Worm (Caenorhabditis elegans) whole organism, late embryonic: Measurements from ENCODE around the gene F22F4.4.

Source experiments
- F13H6.1 ChIP-seq: sonication (generic microtip); optimal IDR thresholded peaks from 2 replicates; lab custom pipeline; 2016; ENCODE audit warnings: missing genetic modification characterization, missing compliant biosample characterization
- K02D7.2 ChIP-seq: sonication (generic microtip); optimal IDR thresholded peaks from 2 replicates; lab custom pipeline; 2017; ENCODE audit warnings: mild to moderate bottlenecking, missing genetic modification characterization, missing compliant biosample characterization
- K09A11.1 ChIP-seq: sonication (generic microtip); optimal IDR thresholded peaks from 2 replicates; lab custom pipeline; 2017; ENCODE audit warnings: antibody characterized with exemption, mild to moderate bottlenecking, missing genetic modification characterization, missing compliant biosample characterization; ENCODE audit not compliant: insufficient read depth
- T23F11.4 ChIP-seq: fragments of 200-800 bp; sonication (Bioruptor generic); optimal IDR thresholded peaks from 2 replicates; lab custom pipeline; 2018; ENCODE audit warnings: mild to moderate bottlenecking, missing genetic modification characterization, missing compliant biosample characterization
- Y22D7AL.16 ChIP-seq: sonication (generic microtip); optimal IDR thresholded peaks from 2 replicates; lab custom pipeline; 2016; ENCODE audit warnings: missing genetic modification characterization, missing compliant biosample characterization
- ahr-1 ChIP-seq: sonication (generic microtip); optimal IDR thresholded peaks from 2 replicates; lab custom pipeline; 2016; ENCODE audit warnings: missing genetic modification characterization, missing compliant biosample characterization
- ceh-14 ChIP-seq: sonication (generic microtip); optimal IDR thresholded peaks from 2 replicates; lab custom pipeline; 2016; ENCODE audit warnings: missing genotype, missing genetic modification characterization, missing compliant biosample characterization
- ceh-22 ChIP-seq: sonication (generic microtip); optimal IDR thresholded peaks from 2 replicates; lab custom pipeline; 2017; ENCODE audit warnings: missing biosample characterization, missing genetic modification characterization
- ceh-31 ChIP-seq: sonication (generic microtip); optimal IDR thresholded peaks from 2 replicates; lab custom pipeline; 2016; ENCODE audit warnings: missing genetic modification characterization, missing compliant biosample characterization
- ceh-34 ChIP-seq: sonication (generic microtip); optimal IDR thresholded peaks from 2 replicates; lab custom pipeline; 2016; ENCODE audit warnings: mild to moderate bottlenecking, missing genetic modification characterization, missing compliant biosample characterization
- ceh-6 ChIP-seq: fragments of 200-800 bp; sonication (Bioruptor generic); optimal IDR thresholded peaks from 2 replicates; lab custom pipeline; 2018; ENCODE audit warnings: mild to moderate bottlenecking, missing genetic modification characterization, missing compliant biosample characterization
- dmd-4 ChIP-seq: sonication (generic microtip); optimal IDR thresholded peaks from 2 replicates; lab custom pipeline; 2016; ENCODE audit warnings: borderline replicate concordance, missing genetic modification characterization, missing compliant biosample characterization
- dve-1 ChIP-seq: sonication (generic microtip); optimal IDR thresholded peaks from 2 replicates; lab custom pipeline; 2017; ENCODE audit warnings: antibody characterized with exemption, mild to moderate bottlenecking, missing genetic modification characterization, missing compliant biosample characterization
- elt-2 ChIP-seq: sonication (generic microtip); optimal IDR thresholded peaks from 2 replicates; lab custom pipeline; 2016; ENCODE audit warnings: missing genetic modification reagents, missing genetic modification characterization, missing compliant biosample characterization
- elt-4 ChIP-seq: sonication (generic microtip); optimal IDR thresholded peaks from 2 replicates; lab custom pipeline; 2016; ENCODE audit warnings: missing genetic modification characterization, missing compliant biosample characterization
- ets-4 ChIP-seq: sonication (generic microtip); optimal IDR thresholded peaks from 2 replicates; lab custom pipeline; 2016; ENCODE audit warnings: missing genetic modification characterization, missing compliant biosample characterization
- eyg-1 ChIP-seq: sonication (generic microtip); optimal IDR thresholded peaks from 2 replicates; lab custom pipeline; 2016; ENCODE audit warnings: missing genotype, missing genetic modification characterization, missing compliant biosample characterization
- fax-1 ChIP-seq: sonication (generic microtip); optimal IDR thresholded peaks from 2 replicates; lab custom pipeline; 2016; ENCODE audit warnings: missing genotype, missing genetic modification characterization, missing compliant biosample characterization
- fkh-6 ChIP-seq: sonication (generic microtip); optimal IDR thresholded peaks from 2 replicates; lab custom pipeline; 2016; ENCODE audit warnings: missing genetic modification characterization, missing compliant biosample characterization
- hlh-6 ChIP-seq: sonication (generic microtip); optimal IDR thresholded peaks from 2 replicates; lab custom pipeline; 2016; ENCODE audit warnings: missing genotype, missing genetic modification characterization, missing compliant biosample characterization
- hlh-8 ChIP-seq: sonication (generic microtip); optimal IDR thresholded peaks from 2 replicates; lab custom pipeline; 2016; ENCODE audit warnings: missing genotype, missing genetic modification characterization, missing compliant biosample characterization
- lin-11 ChIP-seq: fragments of 200-800 bp; sonication (Bioruptor generic); optimal IDR thresholded peaks from 2 replicates; lab custom pipeline; 2018; ENCODE audit warnings: mild to moderate bottlenecking, missing genetic modification characterization, missing compliant biosample characterization
- mec-3 ChIP-seq: sonication (generic microtip); optimal IDR thresholded peaks from 2 replicates; lab custom pipeline; 2016; ENCODE audit warnings: borderline replicate concordance, missing genetic modification characterization, missing compliant biosample characterization
- nfya-1 ChIP-seq: sonication (generic microtip); optimal IDR thresholded peaks from 2 replicates; lab custom pipeline; 2017; ENCODE audit warnings: missing genetic modification characterization, mild to moderate bottlenecking, missing compliant biosample characterization, antibody characterized with exemption, moderate library complexity
- odd-2 ChIP-seq: sonication (generic microtip); optimal IDR thresholded peaks from 2 replicates; lab custom pipeline; 2017; ENCODE audit warnings: antibody characterized with exemption, mild to moderate bottlenecking, missing genetic modification characterization, missing compliant biosample characterization
- pag-3 ChIP-seq: sonication (generic microtip); optimal IDR thresholded peaks from 2 replicates; lab custom pipeline; 2016; ENCODE audit warnings: missing compliant biosample characterization, missing genetic modification characterization, borderline replicate concordance
- pax-1 ChIP-seq: fragments of 150-350 bp; optimal IDR thresholded peaks from 2 replicates; lab custom pipeline; 2014; ENCODE audit warnings: missing biosample characterization, missing genetic modification characterization
- pha-2 ChIP-seq: sonication (generic microtip); optimal IDR thresholded peaks from 2 replicates; lab custom pipeline; 2017; ENCODE audit warnings: mild to moderate bottlenecking, missing genetic modification characterization, missing compliant biosample characterization
- pros-1 ChIP-seq: fragments of 150-350 bp; optimal IDR thresholded peaks from 2 replicates; lab custom pipeline; 2014; ENCODE audit warnings: missing biosample characterization, missing genetic modification reagents, missing genetic modification characterization
- ref-2 ChIP-seq: sonication (generic microtip); optimal IDR thresholded peaks from 2 replicates; lab custom pipeline; 2016; ENCODE audit warnings: missing genetic modification characterization, missing compliant biosample characterization
- rnt-1 ChIP-seq: sonication (generic microtip); optimal IDR thresholded peaks from 2 replicates; lab custom pipeline; 2016; ENCODE audit warnings: missing genetic modification characterization, missing compliant biosample characterization
- sdc-2 ChIP-seq: sonication (generic microtip); optimal IDR thresholded peaks from 2 replicates; lab custom pipeline; 2016; ENCODE audit warnings: missing genotype, missing genetic modification characterization, missing compliant biosample characterization
- sox-2 ChIP-seq: fragments of 200-800 bp; sonication (Bioruptor generic); IDR thresholded peaks from 2 replicates; pipeline ENCODE4 v1.3.6; 2022; ENCODE audit warnings: missing genetic modification reagents, missing genetic modification characterization, missing compliant biosample characterization
- syd-9 ChIP-seq: sonication (generic microtip); optimal IDR thresholded peaks from 2 replicates; lab custom pipeline; 2016; ENCODE audit warnings: mild to moderate bottlenecking, missing genetic modification characterization, moderate library complexity, missing compliant biosample characterization
- tbx-7 ChIP-seq: sonication (generic microtip); optimal IDR thresholded peaks from 2 replicates; lab custom pipeline; 2016; ENCODE audit warnings: missing genotype, missing genetic modification characterization, missing compliant biosample characterization
- ttx-3 ChIP-seq: sonication (generic microtip); optimal IDR thresholded peaks from 2 replicates; lab custom pipeline; 2016; ENCODE audit warnings: missing genetic modification reagents, missing genetic modification characterization, missing compliant biosample characterization
- unc-3 ChIP-seq, 2 experiments: fragments of 200-800 bp in 1 of 2; sonication (Bioruptor generic) in 1 of 2; sonication (generic microtip) in 1 of 2; conservative IDR thresholded peaks in 1 of 2; optimal IDR thresholded peaks in 1 of 2; 2 replicates each; pipeline versions ENCODE4 v1.3.6 to Lab custom; 2016 to 2022; ENCODE audit warnings: missing compliant biosample characterization in 2 of 2, missing genetic modification characterization in 2 of 2, missing genetic modification reagents in 1 of 2
- unc-42 ChIP-seq: sonication (generic microtip); optimal IDR thresholded peaks from 2 replicates; lab custom pipeline; 2016; ENCODE audit warnings: missing genotype, missing genetic modification characterization, missing compliant biosample characterization
- unc-86 ChIP-seq: sonication (generic microtip); optimal IDR thresholded peaks from 2 replicates; lab custom pipeline; 2016; ENCODE audit warnings: missing genetic modification characterization, missing compliant biosample characterization
- zip-5 ChIP-seq: sonication (generic microtip); optimal IDR thresholded peaks from 2 replicates; lab custom pipeline; 2016; ENCODE audit warnings: missing genetic modification characterization, missing compliant biosample characterization

The F22F4.4 gene

ce11 chrX:5962560-5962959 is 38.8 kb downstream of the F22F4.4 start:
- TF ChIP-seq ets-4: no peak
- no peak for TF ChIP-seq K02D7.2 (tag; lab: Kevin White, UChicago)
- no peak for TF ChIP-seq nfya-1
- no peak for TF ChIP-seq eyg-1
- no peak for TF ChIP-seq pag-3
- no peak for TF ChIP-seq elt-4 (tag; lab: Kevin White, UChicago)
- TF ChIP-seq ahr-1: no peak
- no peak for TF ChIP-seq dve-1
- TF ChIP-seq ceh-22: no peak
- no peak for TF ChIP-seq ceh-6 (GFP tag; lab: Kevin White, UChicago)
- no peak for TF ChIP-seq odd-2
- TF ChIP-seq ceh-34 (tag; lab: Kevin White, UChicago): no peak
- no peak for TF ChIP-seq pros-1 (tag; lab: Kevin White, UChicago)
- no peak for TF ChIP-seq fax-1 (tag; lab: Kevin White, UChicago)
- no peak for TF ChIP-seq ref-2 (tag; lab: Kevin White, UChicago)
- TF ChIP-seq zip-5 (tag; lab: Kevin White, UChicago): no peak
- no peak for TF ChIP-seq fkh-6 (tag; lab: Kevin White, UChicago)

ce11 chrX:5960872-5961271 is 40.5 kb downstream of the F22F4.4 start:
- TF ChIP-seq pax-1 (tag; lab: Kevin White, UChicago): no peak
- TF ChIP-seq sox-2: no peak
- TF ChIP-seq unc-86 (tag; lab: Kevin White, UChicago): no peak
- TF ChIP-seq pha-2 (tag; lab: Kevin White, UChicago): no peak
- TF ChIP-seq ceh-31: no peak
- no peak for TF ChIP-seq dmd-4 (tag; lab: Kevin White, UChicago)
- no peak for TF ChIP-seq mec-3
- TF ChIP-seq sdc-2 (tag; lab: Kevin White, UChicago): no peak
- TF ChIP-seq ceh-22: no peak

- TF ChIP-seq unc-3 (GFP tag; conservative IDR thresholded peaks at IDR 0.05; lab: Robert Waterston, UW) (no peak), unc-3 (tag; optimal IDR thresholded peaks at IDR 0.05; lab: Kevin White, UChicago) (no peak), F13H6.1 (no peak), T23F11.4 (no peak), tbx-7 (no peak), fax-1 (tag; lab: Kevin White, UChicago) (no peak), rnt-1 (tag; lab: Kevin White, UChicago) (no peak), dmd-4 (tag; lab: Kevin White, UChicago) (no peak), nfya-1 (no peak), lin-11 (no peak), unc-86 (tag; lab: Kevin White, UChicago) (no peak), ceh-14 (tag; lab: Kevin White, UChicago) (no peak), hlh-8 (tag; lab: Kevin White, UChicago) (no peak), syd-9 (tag; lab: Kevin White, UChicago) (no peak), hlh-6 (tag; lab: Kevin White, UChicago) (no peak), Y22D7AL.16 (no peak), sox-2 (no peak), K09A11.1 (tag; lab: Kevin White, UChicago) (no peak), ttx-3 (tag; lab: Kevin White, UChicago) (no peak), elt-2 (tag; lab: Kevin White, UChicago) (no peak)
Measured at ce11 chrX:5958815-5959214, 42.5 kb downstream of the F22F4.4 start, which contains the start of gene R07E4.1. Gene R07E4.1 (plus strand): TSS chrX:5959115.

- TF ChIP-seq pha-2 (tag; lab: Kevin White, UChicago): no peak
- peak; percentile 17 for TF ChIP-seq unc-42 (tag; lab: Kevin White, UChicago)
- TF ChIP-seq, all 69 proteins: peak for 1
Measured at ce11 chrX:5956130-5956529, 45.2 kb downstream of the F22F4.4 start.
